Worm (Caenorhabditis elegans): ENCODE results near the gene vglu-2.

Gene vglu-2

DNA sequence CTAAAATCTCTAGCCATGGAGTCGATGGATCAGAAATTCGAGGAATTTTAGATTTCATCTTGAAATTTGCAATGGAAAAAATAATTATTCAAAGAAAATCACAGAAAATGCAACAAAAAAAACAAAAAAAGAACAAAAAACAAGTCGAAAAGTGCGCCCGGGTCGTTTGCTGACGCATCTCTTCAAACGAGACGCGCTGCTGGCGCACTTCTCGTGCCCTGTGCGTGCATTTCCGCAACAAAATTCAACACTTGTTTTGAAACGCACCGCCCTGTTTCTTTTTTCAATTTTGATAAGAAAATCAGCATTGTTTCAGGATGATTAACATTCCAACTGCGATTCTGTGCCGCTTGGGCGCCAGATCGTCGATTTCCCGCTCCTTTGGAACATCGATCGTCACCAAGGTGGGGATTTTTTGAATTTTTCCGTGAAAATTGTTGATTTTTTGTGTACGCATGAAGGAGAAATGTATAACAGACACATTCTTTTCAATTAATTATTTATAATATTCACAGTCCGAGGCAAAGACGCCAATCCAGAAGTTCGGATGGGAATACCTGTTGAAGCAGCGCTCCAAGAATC lies 39.1 kb downstream of the vglu-2 start, which contains the start of the genes jmjd-4 and mev-1:
Gene jmjd-4 (minus strand): TSS at position 58 of the 582 bp plus-strand sequence.
Gene mev-1 (plus strand): TSS at position 317 of the 582 bp plus-strand sequence.
- peak; percentile 51; the same call in 1 of the 2 replicates for TF ChIP-seq flt-1 (GFP tag; IDR thresholded peaks at IDR 0.05)
- TF ChIP-seq F13C5.2 (tag; optimal IDR thresholded peaks at IDR 0.05): peak; percentile 73
- no peak for TF ChIP-seq hnd-1 (tag; optimal IDR thresholded peaks at IDR 0.05)
- no peak for TF ChIP-seq hmbx-1 (tag; optimal IDR thresholded peaks at IDR 0.05)
- peak; percentile 23 for TF ChIP-seq ceh-36 (tag; optimal IDR thresholded peaks at IDR 0.05)
- 0 out of 2 replicates have a peak, but pooled peaks have one; percentile 40 for TF ChIP-seq tbx-11 (GFP tag; IDR thresholded peaks at IDR 0.05)

DNA sequence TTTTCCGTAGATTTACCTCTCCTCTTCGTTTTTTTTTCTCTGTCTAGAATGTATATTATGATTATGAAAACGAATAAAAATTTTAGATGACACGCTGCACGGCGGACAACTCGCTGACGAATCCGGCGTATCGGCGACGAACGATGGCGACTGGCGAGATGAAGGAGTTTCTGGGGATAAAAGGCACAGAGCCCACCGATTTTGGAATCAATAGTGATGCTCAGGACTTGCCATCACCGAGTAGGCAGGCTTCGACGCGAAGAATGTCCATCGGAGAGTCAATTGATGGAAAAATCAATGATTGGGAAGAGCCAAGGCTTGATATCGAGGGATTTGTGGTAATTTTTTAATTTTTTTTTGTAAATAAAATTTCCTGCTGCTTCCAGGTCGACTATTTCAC lies 40.1 kb downstream of the vglu-2 start, which contains the start of gene ced-9:
Gene ced-9 (plus strand): TSS at position 87 of the 400 bp plus-strand sequence.
- TF ChIP-seq ceh-13 (GFP tag; optimal IDR thresholded peaks at IDR 0.05): no peak
- TF ChIP-seq ama-1 (optimal IDR thresholded peaks at IDR 0.05): no peak
- no peak for TF ChIP-seq B0310.2 (tag; optimal IDR thresholded peaks at IDR 0.05)
- TF ChIP-seq pes-1 (GFP tag; IDR thresholded peaks at IDR 0.05): no peak
- no peak for TF ChIP-seq hnd-1 (tag; optimal IDR thresholded peaks at IDR 0.05)
- no peak for TF ChIP-seq flt-1 (GFP tag; IDR thresholded peaks at IDR 0.05)
- TF ChIP-seq ets-7 (tag; optimal IDR thresholded peaks at IDR 0.05): no peak
- TF ChIP-seq tbx-11 (GFP tag; IDR thresholded peaks at IDR 0.05): no peak
- no peak for TF ChIP-seq scrt-1 (GFP tag; IDR thresholded peaks at IDR 0.05)
- TF ChIP-seq ceh-36 (tag; optimal IDR thresholded peaks at IDR 0.05): no peak
- TF ChIP-seq tbx-37 (GFP tag; conservative IDR thresholded peaks at IDR 0.05): no peak
- no peak for TF ChIP-seq hmbx-1 (tag; optimal IDR thresholded peaks at IDR 0.05)

DNA sequence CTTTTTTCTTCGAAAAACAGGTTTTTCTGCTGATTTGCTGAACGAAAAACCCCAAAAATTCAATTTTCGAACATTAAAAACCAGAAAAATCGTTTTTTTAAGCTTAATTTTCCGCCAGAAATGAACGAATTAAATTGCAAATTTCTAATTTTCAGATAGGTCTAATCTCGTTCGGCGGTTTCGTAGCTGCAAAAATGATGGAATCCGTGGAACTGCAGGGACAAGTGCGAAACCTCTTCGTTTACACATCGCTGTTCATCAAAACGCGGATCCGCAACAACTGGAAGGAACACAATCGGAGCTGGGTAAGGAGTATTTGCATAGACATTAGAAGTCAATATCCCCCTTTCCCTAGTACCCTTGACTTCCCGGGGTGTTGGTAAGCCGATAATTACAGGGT lies 41.2 kb downstream of the vglu-2 start:
- TF ChIP-seq F13C5.2 (tag; optimal IDR thresholded peaks at IDR 0.05) (no peak), ceh-36 (tag; optimal IDR thresholded peaks at IDR 0.05) (no peak), tbx-37 (GFP tag; conservative IDR thresholded peaks at IDR 0.05) (no peak), tbx-11 (GFP tag; IDR thresholded peaks at IDR 0.05) (no peak), aly-1 (tag; optimal IDR thresholded peaks at IDR 0.05) (no peak), sea-1 (GFP tag; conservative IDR thresholded peaks at IDR 0.05) (no peak), ets-7 (tag; optimal IDR thresholded peaks at IDR 0.05) (no peak), ceh-13 (GFP tag; optimal IDR thresholded peaks at IDR 0.05) (no peak), hmg-4 (GFP tag; optimal IDR thresholded peaks at IDR 0.05) (no peak), hnd-1 (tag; optimal IDR thresholded peaks at IDR 0.05) (no peak), B0310.2 (tag; optimal IDR thresholded peaks at IDR 0.05) (no peak), pes-1 (GFP tag; IDR thresholded peaks at IDR 0.05) (no peak), ama-1 (optimal IDR thresholded peaks at IDR 0.05) (no peak), hmbx-1 (tag; optimal IDR thresholded peaks at IDR 0.05) (no peak)

DNA sequence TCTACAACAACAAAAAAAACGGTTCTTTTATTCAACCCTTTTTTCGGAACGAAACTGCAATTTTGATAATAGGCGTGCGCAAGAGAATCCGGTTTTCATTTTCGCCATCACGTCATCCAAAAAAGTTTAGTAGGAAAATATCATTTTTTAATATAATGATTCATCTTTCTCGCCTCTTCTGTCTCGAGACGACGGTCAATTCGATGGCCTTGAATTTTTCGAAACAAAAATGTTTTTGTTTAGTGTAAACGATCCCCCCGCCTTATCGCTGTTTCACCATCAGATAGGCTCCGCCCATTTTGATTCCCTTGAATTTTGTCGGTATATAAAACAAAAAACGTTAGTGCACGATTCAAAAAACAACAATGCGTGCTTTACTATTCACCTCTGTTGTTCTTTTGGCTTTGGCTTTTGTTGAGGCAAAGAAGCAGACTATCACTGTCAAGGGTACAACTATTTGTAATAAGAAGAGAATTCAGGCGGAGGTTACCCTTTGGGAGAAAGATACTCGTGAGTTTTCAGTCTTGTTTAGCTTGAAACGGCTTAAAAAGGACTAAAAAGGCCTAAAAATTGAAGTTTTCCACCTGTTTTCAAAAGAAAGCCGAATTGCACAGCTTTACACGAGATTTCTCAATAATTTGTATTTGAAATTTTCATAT lies 42.7 kb downstream of the vglu-2 start, which contains the start of gene ttr-15:
Gene ttr-15 (plus strand): TSS at position 340 of the 659 bp plus-strand sequence.
- TF ChIP-seq tra-4 (tag; optimal IDR thresholded peaks at IDR 0.05) (no peak), ceh-13 (GFP tag; optimal IDR thresholded peaks at IDR 0.05) (no peak)

DNA sequence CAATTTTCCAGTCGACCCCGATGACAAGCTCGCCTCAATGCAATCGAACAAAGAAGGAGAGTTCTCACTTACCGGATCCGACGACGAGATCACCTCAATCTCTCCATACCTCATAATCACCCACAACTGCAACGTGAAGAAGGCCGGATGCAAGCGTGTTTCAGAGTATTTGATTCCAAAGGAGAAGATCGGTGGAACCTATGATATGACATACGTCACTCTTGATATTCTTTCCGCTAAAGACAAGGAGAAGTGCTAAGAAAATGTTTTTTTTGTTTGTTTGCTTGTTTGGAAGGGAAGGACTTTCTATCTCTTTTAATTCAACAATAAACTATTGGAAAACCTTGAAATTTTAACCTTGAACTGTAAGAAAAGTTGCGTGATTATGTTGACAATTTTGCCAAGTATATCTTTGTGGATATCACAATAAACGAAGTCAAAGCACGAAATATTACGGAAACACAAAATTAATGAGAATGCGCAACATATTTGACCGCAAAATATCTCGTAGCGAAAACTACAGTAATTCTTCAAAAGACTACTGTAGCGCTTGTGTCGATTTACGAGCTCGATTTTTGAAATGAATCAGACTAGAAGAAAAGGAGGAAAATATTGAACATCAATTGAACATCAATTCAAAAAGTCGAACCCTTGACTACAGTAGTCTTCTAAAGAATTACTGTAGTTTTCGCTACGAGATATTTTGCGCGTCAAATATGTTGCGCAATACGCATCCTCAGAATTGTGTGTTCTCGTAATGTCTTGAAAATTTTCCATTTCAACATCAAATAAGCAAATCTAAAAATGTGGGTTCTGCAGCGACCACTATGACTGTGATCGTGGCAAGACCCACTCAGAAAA lies 44.3 kb downstream of the vglu-2 start:
- TF ChIP-seq B0310.2 (tag; optimal IDR thresholded peaks at IDR 0.05): no peak
- no peak for TF ChIP-seq ceh-13 (GFP tag; optimal IDR thresholded peaks at IDR 0.05)
- TF ChIP-seq pes-1 (GFP tag; IDR thresholded peaks at IDR 0.05): no peak
- TF ChIP-seq ceh-36 (tag; optimal IDR thresholded peaks at IDR 0.05): no peak
- TF ChIP-seq flt-1 (GFP tag; IDR thresholded peaks at IDR 0.05): no peak
- no peak for TF ChIP-seq tbx-37 (GFP tag; conservative IDR thresholded peaks at IDR 0.05)
- TF ChIP-seq sea-1 (GFP tag; conservative IDR thresholded peaks at IDR 0.05): no peak
- no peak for TF ChIP-seq ama-1 (optimal IDR thresholded peaks at IDR 0.05)
- TF ChIP-seq tra-4 (tag; optimal IDR thresholded peaks at IDR 0.05): no peak
- no peak for TF ChIP-seq F13C5.2 (tag; optimal IDR thresholded peaks at IDR 0.05)
- TF ChIP-seq scrt-1 (GFP tag; IDR thresholded peaks at IDR 0.05): no peak
- TF ChIP-seq hnd-1 (tag; optimal IDR thresholded peaks at IDR 0.05): no peak
- TF ChIP-seq ets-7 (tag; optimal IDR thresholded peaks at IDR 0.05): no peak
- TF ChIP-seq hmg-4 (GFP tag; optimal IDR thresholded peaks at IDR 0.05): no peak
- TF ChIP-seq hmbx-1 (tag; optimal IDR thresholded peaks at IDR 0.05): no peak
- TF ChIP-seq aly-1 (tag; optimal IDR thresholded peaks at IDR 0.05): no peak
- TF ChIP-seq tbx-11 (GFP tag; IDR thresholded peaks at IDR 0.05): no peak

DNA sequence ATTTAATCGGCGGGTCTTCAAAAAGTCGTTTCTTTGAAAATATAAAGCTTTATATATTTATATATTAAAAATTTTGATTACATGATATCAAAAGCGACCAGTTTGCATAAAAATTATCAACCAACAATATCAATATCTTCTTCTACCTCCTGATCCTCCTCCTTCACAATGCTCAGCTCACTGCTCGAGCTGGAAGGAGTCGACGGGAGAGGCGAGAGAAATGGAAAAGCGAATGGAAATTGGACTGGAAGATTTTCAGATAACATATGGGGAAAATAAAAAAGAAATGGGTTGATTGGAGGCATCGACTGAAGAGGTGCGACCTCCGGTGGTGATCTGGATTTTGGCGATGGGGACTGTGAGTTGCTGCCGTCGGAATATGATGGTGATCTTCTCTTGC lies 45.0 kb downstream of the vglu-2 start:
- TF ChIP-seq ceh-36 (tag; optimal IDR thresholded peaks at IDR 0.05): no peak
- TF ChIP-seq hmbx-1 (tag; optimal IDR thresholded peaks at IDR 0.05): no peak
- no peak for TF ChIP-seq B0310.2 (tag; optimal IDR thresholded peaks at IDR 0.05)
- no peak for TF ChIP-seq tbx-37 (GFP tag; conservative IDR thresholded peaks at IDR 0.05)
- TF ChIP-seq flt-1 (GFP tag; IDR thresholded peaks at IDR 0.05): no peak
- TF ChIP-seq tra-4 (tag; optimal IDR thresholded peaks at IDR 0.05): no peak
- TF ChIP-seq ets-7 (tag; optimal IDR thresholded peaks at IDR 0.05): no peak
- TF ChIP-seq sea-1 (GFP tag; conservative IDR thresholded peaks at IDR 0.05): no peak
- no peak for TF ChIP-seq hmg-4 (GFP tag; optimal IDR thresholded peaks at IDR 0.05)
- no peak for TF ChIP-seq scrt-1 (GFP tag; IDR thresholded peaks at IDR 0.05)

DNA sequence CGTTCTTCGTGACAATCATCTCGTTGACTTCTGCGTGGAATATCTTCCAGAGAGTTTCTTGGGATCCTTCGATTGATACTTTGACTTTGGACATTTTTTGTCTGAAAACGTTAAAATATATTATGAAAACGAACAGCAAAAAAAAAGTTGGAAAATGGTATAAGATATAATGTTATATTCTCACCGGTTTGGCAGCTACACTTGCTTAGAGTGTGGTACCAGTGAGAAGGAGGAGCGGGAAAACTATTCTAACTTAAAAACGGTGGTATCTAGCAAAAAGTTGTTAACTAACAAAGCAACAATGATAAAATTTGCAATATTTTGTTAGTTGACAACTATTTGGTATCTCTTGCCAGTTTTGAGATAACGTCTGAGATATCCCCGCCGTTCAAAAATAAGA lies 46.8 kb downstream of the vglu-2 start, which contains the start of gene tbx-9:
Gene tbx-9 (minus strand): TSS at position 101 of the 400 bp plus-strand sequence.
- TF ChIP-seq ama-1 (optimal IDR thresholded peaks at IDR 0.05) (no peak), F13C5.2 (tag; optimal IDR thresholded peaks at IDR 0.05) (no peak), hmbx-1 (tag; optimal IDR thresholded peaks at IDR 0.05) (no peak), aly-1 (tag; optimal IDR thresholded peaks at IDR 0.05) (no peak), tbx-11 (GFP tag; IDR thresholded peaks at IDR 0.05) (no peak), sea-1 (GFP tag; conservative IDR thresholded peaks at IDR 0.05) (no peak), pes-1 (GFP tag; IDR thresholded peaks at IDR 0.05) (no peak), flt-1 (GFP tag; IDR thresholded peaks at IDR 0.05) (no peak), ceh-36 (tag; optimal IDR thresholded peaks at IDR 0.05) (no peak), ets-7 (tag; optimal IDR thresholded peaks at IDR 0.05) (no peak), scrt-1 (GFP tag; IDR thresholded peaks at IDR 0.05) (no peak), tbx-37 (GFP tag; conservative IDR thresholded peaks at IDR 0.05) (no peak)

Measured in whole organism, early embryonic.